Fruit fly (Drosophila melanogaster) whole organism, pupa: ENCODE results near the gene Yod1.

Experiments used
- CG10348 ChIP-seq: fragments of 200-800 bp; sonication (Bioruptor generic); IDR thresholded peaks from 2 replicates; pipeline ENCODE4 v1.3.6; 2022; ENCODE audit warnings: missing biosample characterization, missing genetic modification characterization
- CG12605 ChIP-seq: fragments of 200-800 bp; sonication (Bioruptor generic); IDR thresholded peaks from 2 replicates; pipeline ENCODE4 v1.3.6; 2022; ENCODE audit warnings: missing biosample characterization, missing genetic modification characterization
- CG13204 ChIP-seq: fragments of 200-800 bp; sonication (Bioruptor generic); optimal IDR thresholded peaks from 2 replicates; lab custom pipeline; 2018; ENCODE audit warnings: missing biosample characterization, mild to moderate bottlenecking, missing genetic modification characterization, moderate library complexity
- CG14655 ChIP-seq: fragments of 200-800 bp; sonication (Bioruptor generic); optimal IDR thresholded peaks from 3 replicates; lab custom pipeline; 2017; ENCODE audit warnings: mild to moderate bottlenecking, missing biosample characterization, missing genetic modification reagents, missing genetic modification characterization
- CG15710 ChIP-seq: fragments of 200-800 bp; sonication (Bioruptor generic); optimal IDR thresholded peaks from 2 replicates; lab custom pipeline; 2018; ENCODE audit warnings: missing biosample characterization, mild to moderate bottlenecking, missing genetic modification characterization, moderate library complexity
- CG17806 ChIP-seq: fragments of 200-800 bp; sonication (Bioruptor generic); optimal IDR thresholded peaks from 2 replicates; lab custom pipeline; 2018; ENCODE audit warnings: missing biosample characterization, mild to moderate bottlenecking, missing genetic modification characterization, moderate library complexity
- CG32121 ChIP-seq: fragments of 200-800 bp; sonication (Bioruptor generic); IDR thresholded peaks from 2 replicates; pipeline ENCODE4 v1.3.6; 2022; ENCODE audit warnings: missing biosample characterization, missing genetic modification characterization
- CG34367 ChIP-seq: fragments of 200-800 bp; sonication (Bioruptor generic); optimal IDR thresholded peaks from 2 replicates; lab custom pipeline; 2018; ENCODE audit warnings: missing biosample characterization, mild to moderate bottlenecking, missing genetic modification characterization
- CG4496 ChIP-seq: fragments of 200-800 bp; sonication (Bioruptor generic); IDR thresholded peaks from 3 replicates; pipeline ENCODE4 v1.3.6; 2022; ENCODE audit warnings: missing biosample characterization, missing genetic modification characterization
- CG8159 ChIP-seq: fragments of 200-800 bp; sonication (Bioruptor generic); optimal IDR thresholded peaks from 3 replicates; lab custom pipeline; 2018; ENCODE audit warnings: missing biosample characterization, mild to moderate bottlenecking, missing genetic modification characterization, moderate library complexity
- CG8301 ChIP-seq: fragments of 200-800 bp; sonication (Bioruptor generic); optimal IDR thresholded peaks from 2 replicates; lab custom pipeline; 2018; ENCODE audit warnings: missing biosample characterization, mild to moderate bottlenecking, missing genetic modification characterization
- CG9948 ChIP-seq: fragments of 200-800 bp; sonication (Bioruptor generic); optimal IDR thresholded peaks from 2 replicates; lab custom pipeline; 2018; ENCODE audit warnings: missing biosample characterization, mild to moderate bottlenecking, missing genetic modification characterization, moderate library complexity
- D1 ChIP-seq: fragments of 200-800 bp; sonication (Bioruptor generic); optimal IDR thresholded peaks from 2 replicates; lab custom pipeline; 2018; ENCODE audit warnings: missing biosample characterization, mild to moderate bottlenecking, missing genetic modification characterization, moderate library complexity
- EcR ChIP-seq: fragments of 200-800 bp; sonication (Bioruptor generic); optimal IDR thresholded peaks from 3 replicates; lab custom pipeline; 2019; ENCODE audit warnings: missing biosample characterization, missing genetic modification characterization, mild to moderate bottlenecking, moderate library complexity, missing genetic modification reagents
- Ets98B ChIP-seq: fragments of 200-800 bp; sonication (Bioruptor generic); IDR thresholded peaks from 2 replicates; pipeline ENCODE4 v1.3.6; 2022; ENCODE audit warnings: missing biosample characterization, missing genetic modification characterization
- Pif1A ChIP-seq: fragments of 200-800 bp; sonication (Bioruptor generic); optimal IDR thresholded peaks from 3 replicates; lab custom pipeline; 2016; ENCODE audit warnings: missing biosample characterization, missing genetic modification characterization
- Pif1B ChIP-seq: fragments of 200-800 bp; sonication (Bioruptor generic); optimal IDR thresholded peaks from 3 replicates; lab custom pipeline; 2016; ENCODE audit warnings: missing biosample characterization, missing genetic modification characterization
- Snoo ChIP-seq: fragments of 200-800 bp; sonication (Bioruptor generic); optimal IDR thresholded peaks from 3 replicates; lab custom pipeline; 2017; ENCODE audit warnings: missing biosample characterization, mild to moderate bottlenecking, missing genetic modification characterization, inconsistent platforms
- fd96Ca ChIP-seq: fragments of 200-800 bp; sonication (Bioruptor generic); IDR thresholded peaks from 3 replicates; pipeline ENCODE4 v1.3.6; 2022; ENCODE audit warnings: missing biosample characterization, missing genetic modification characterization
- gl ChIP-seq: fragments of 200-800 bp; sonication (Bioruptor generic); optimal IDR thresholded peaks from 2 replicates; lab custom pipeline; 2018; ENCODE audit warnings: missing biosample characterization, mild to moderate bottlenecking, missing genetic modification characterization
- rn ChIP-seq: fragments of 200-800 bp; sonication (Bioruptor generic); IDR thresholded peaks from 2 replicates; pipeline ENCODE4 v1.3.6; 2022; ENCODE audit warnings: missing biosample characterization, missing genetic modification characterization

Yod1 gene

dm6 chr3L:5133704-5134430 is at the start of gene Yod1:
Gene Yod1 (plus strand): TSS chr3L:5133871.
- TF ChIP-seq EcR (GFP tag; lab: Kevin White, UChicago) = peak; percentile 88
- no peak for TF ChIP-seq CG9948 (tag; lab: Kevin White, UChicago)
- TF ChIP-seq CG12605 (GFP tag; lab: Robert Waterston, UW) = 0 out of 2 replicates have a peak, but pooled peaks have one; percentile 12
- no peak for TF ChIP-seq CG13204 (GFP tag; lab: Kevin White, UChicago)
- TF ChIP-seq Ets98B (GFP tag; lab: Robert Waterston, UW) = peak; percentile 19; the same call in 1 of the 2 replicates
- peak; percentile 33 for TF ChIP-seq gl (tag; lab: Kevin White, UChicago)
- TF ChIP-seq CG8301 (tag; lab: Kevin White, UChicago) = no peak
- peak; percentile 8; the same call in 1 of the 2 replicates for TF ChIP-seq CG32121 (GFP tag; lab: Robert Waterston, UW)
- TF ChIP-seq CG17806 (tag; lab: Kevin White, UChicago) = no peak
- TF ChIP-seq rn = no peak
- no peak for TF ChIP-seq CG34367 (tag; lab: Kevin White, UChicago)

dm6 chr3L:5096674-5097073 is 37.0 kb upstream of the Yod1 start:
- TF ChIP-seq CG34367 (tag; lab: Kevin White, UChicago) (peak; percentile 52), CG13204 (GFP tag; lab: Kevin White, UChicago) (no peak), Pif1A (GFP tag; lab: Kevin White, UChicago) (peak; percentile 37), CG14655 (peak; percentile 12), CG8301 (tag; lab: Kevin White, UChicago) (peak; percentile 2), EcR (GFP tag; lab: Kevin White, UChicago) (no peak), CG8159 (tag; lab: Kevin White, UChicago) (peak; percentile 13), CG15710 (tag; lab: Kevin White, UChicago) (no peak), CG4496 (peak; percentile 62; the same call in 2 of the 3 replicates), CG12605 (GFP tag; lab: Robert Waterston, UW) (peak; percentile 33; the same call in 1 of the 2 replicates)

dm6 chr3L:5102050-5102449 is 31.6 kb upstream of the Yod1 start:
- no peak for TF ChIP-seq CG14655
- no peak for TF ChIP-seq Pif1A (GFP tag; lab: Kevin White, UChicago)
- no peak for TF ChIP-seq D1
- no peak for TF ChIP-seq fd96Ca (GFP tag; lab: Robert Waterston, UW)
- no peak for TF ChIP-seq gl (tag; lab: Kevin White, UChicago)
- no peak for TF ChIP-seq CG12605 (GFP tag; lab: Robert Waterston, UW)
- no peak for TF ChIP-seq Snoo
- no peak for TF ChIP-seq CG34367 (tag; lab: Kevin White, UChicago)
- no peak for TF ChIP-seq CG4496
- TF ChIP-seq CG10348 = no peak
- TF ChIP-seq Pif1B (GFP tag; lab: Kevin White, UChicago) = no peak
- TF ChIP-seq Ets98B (GFP tag; lab: Robert Waterston, UW) = no peak
- no peak for TF ChIP-seq CG15710 (tag; lab: Kevin White, UChicago)
- no peak for TF ChIP-seq CG8159 (tag; lab: Kevin White, UChicago)

dm6 chr3L:5125202-5125601 is 8.5 kb upstream of the Yod1 start:
- TF ChIP-seq CG8301 (tag; lab: Kevin White, UChicago) = no peak
- TF ChIP-seq rn = no peak
- no peak for TF ChIP-seq Pif1A (GFP tag; lab: Kevin White, UChicago)
- no peak for TF ChIP-seq CG34367 (tag; lab: Kevin White, UChicago)
- TF ChIP-seq CG17806 (tag; lab: Kevin White, UChicago) = no peak
- no peak for TF ChIP-seq CG4496
- TF ChIP-seq Pif1B (GFP tag; lab: Kevin White, UChicago) = no peak
- no peak for TF ChIP-seq CG12605 (GFP tag; lab: Robert Waterston, UW)
- no peak for TF ChIP-seq D1
- TF ChIP-seq CG13204 (GFP tag; lab: Kevin White, UChicago) = no peak
- TF ChIP-seq CG14655 = no peak
- no peak for TF ChIP-seq CG15710 (tag; lab: Kevin White, UChicago)
- no peak for TF ChIP-seq fd96Ca (GFP tag; lab: Robert Waterston, UW)
- no peak for TF ChIP-seq Snoo

dm6 chr3L:5127609-5128008 is 6.1 kb upstream of the Yod1 start:
- no peak for TF ChIP-seq CG9948 (tag; lab: Kevin White, UChicago)
- no peak for TF ChIP-seq CG15710 (tag; lab: Kevin White, UChicago)
- no peak for TF ChIP-seq gl (tag; lab: Kevin White, UChicago)
- TF ChIP-seq Snoo = no peak
- TF ChIP-seq CG8159 (tag; lab: Kevin White, UChicago) = peak; percentile 44
- no peak for TF ChIP-seq Pif1A (GFP tag; lab: Kevin White, UChicago)
- TF ChIP-seq EcR (GFP tag; lab: Kevin White, UChicago) = peak; percentile 58
- TF ChIP-seq Ets98B (GFP tag; lab: Robert Waterston, UW) = no peak
- TF ChIP-seq CG34367 (tag; lab: Kevin White, UChicago) = no peak
- no peak for TF ChIP-seq Pif1B (GFP tag; lab: Kevin White, UChicago)
- TF ChIP-seq D1 = no peak
- TF ChIP-seq fd96Ca (GFP tag; lab: Robert Waterston, UW) = no peak
- no peak for TF ChIP-seq CG14655
- no peak for TF ChIP-seq rn
- TF ChIP-seq CG10348 = no peak

- no peak for TF ChIP-seq CG13204 (GFP tag; lab: Kevin White, UChicago)
- peak; percentile 55 for TF ChIP-seq CG34367 (tag; lab: Kevin White, UChicago)
- 0 out of 2 replicates have a peak, but pooled peaks have one; percentile 22 for TF ChIP-seq CG12605 (GFP tag; lab: Robert Waterston, UW)
- TF ChIP-seq D1 = peak; percentile 9
- no peak for TF ChIP-seq EcR (GFP tag; lab: Kevin White, UChicago)
- TF ChIP-seq CG14655 = no peak
- no peak for TF ChIP-seq Snoo
- TF ChIP-seq CG17806 (tag; lab: Kevin White, UChicago) = peak; percentile 62
- TF ChIP-seq CG8301 (tag; lab: Kevin White, UChicago) = peak; percentile 10
- TF ChIP-seq CG32121 (GFP tag; lab: Robert Waterston, UW) = peak; percentile 48; the same call in 1 of the 2 replicates
- no peak; the same call in 1 of the 2 replicates for TF ChIP-seq CG10348
- TF ChIP-seq gl (tag; lab: Kevin White, UChicago) = no peak
- TF ChIP-seq Pif1A (GFP tag; lab: Kevin White, UChicago) = peak; percentile 15
- TF ChIP-seq Pif1B (GFP tag; lab: Kevin White, UChicago) = peak; percentile 40
- TF ChIP-seq CG4496 = peak; percentile 38; the same call in 1 of the 3 replicates
- peak; percentile 67 for TF ChIP-seq CG15710 (tag; lab: Kevin White, UChicago)
- TF ChIP-seq CG8159 (tag; lab: Kevin White, UChicago) = peak; percentile 64
- peak; percentile 66; the same call in 2 of the 3 replicates for TF ChIP-seq fd96Ca (GFP tag; lab: Robert Waterston, UW)
- TF ChIP-seq Ets98B (GFP tag; lab: Robert Waterston, UW) = peak; percentile 51; the same call in 1 of the 2 replicates
- peak; percentile 72 for TF ChIP-seq CG9948 (tag; lab: Kevin White, UChicago)
- TF ChIP-seq rn = peak; percentile 40; the same call in 1 of the 2 replicates
Observed at dm6 chr3L:5128214-5128613, 5.5 kb upstream of the Yod1 start.
